Worm (Caenorhabditis elegans): ENCODE results near the gene C26B9.3.

Gene C26B9.3

DNA sequence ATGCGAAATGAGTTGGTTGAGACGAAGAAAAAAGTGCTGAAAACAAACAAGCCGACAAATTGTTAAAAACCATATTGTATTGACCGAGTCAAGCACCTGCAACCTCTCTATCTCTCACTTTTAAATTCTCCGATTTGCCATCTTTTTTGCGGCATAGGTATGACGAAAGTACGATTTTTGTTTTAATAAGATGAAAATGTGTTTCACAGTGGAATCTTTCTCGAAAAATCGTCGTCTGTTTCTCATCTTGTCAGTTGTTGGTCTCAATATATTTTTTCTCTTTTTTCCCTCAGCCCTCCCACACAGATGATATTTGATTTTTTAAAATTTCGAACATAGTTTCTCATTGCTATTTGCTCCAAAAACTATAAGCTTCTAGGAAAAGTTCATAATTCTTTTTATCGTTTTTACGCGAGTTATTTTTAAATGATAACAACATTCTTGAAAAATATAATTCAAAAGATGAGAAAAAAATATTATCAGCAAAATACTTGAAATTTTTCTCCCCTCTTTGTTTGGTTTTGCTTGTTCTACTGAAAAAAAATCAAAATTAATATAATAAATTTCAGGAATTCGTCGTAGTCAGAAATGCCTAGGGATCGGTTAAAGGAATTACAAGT is 10.5 kb downstream of the C26B9.3 start, which contains the start of gene syx-3:
Gene syx-3, plus strand, starts transcription at position 570 of the 620 bp plus-strand sequence.
- peak; percentile 6 for TF ChIP-seq pha-4 (tag; optimal IDR thresholded peaks at IDR 0.05)
- no peak for TF ChIP-seq fkh-2 (tag; optimal IDR thresholded peaks at IDR 0.05)
- TF ChIP-seq nfya-1 (tag; optimal IDR thresholded peaks at IDR 0.05; ENCODE audit: insufficient read depth): peak; percentile 2
- peak; percentile 6 for TF ChIP-seq elt-2 (tag; optimal IDR thresholded peaks at IDR 0.05)

DNA sequence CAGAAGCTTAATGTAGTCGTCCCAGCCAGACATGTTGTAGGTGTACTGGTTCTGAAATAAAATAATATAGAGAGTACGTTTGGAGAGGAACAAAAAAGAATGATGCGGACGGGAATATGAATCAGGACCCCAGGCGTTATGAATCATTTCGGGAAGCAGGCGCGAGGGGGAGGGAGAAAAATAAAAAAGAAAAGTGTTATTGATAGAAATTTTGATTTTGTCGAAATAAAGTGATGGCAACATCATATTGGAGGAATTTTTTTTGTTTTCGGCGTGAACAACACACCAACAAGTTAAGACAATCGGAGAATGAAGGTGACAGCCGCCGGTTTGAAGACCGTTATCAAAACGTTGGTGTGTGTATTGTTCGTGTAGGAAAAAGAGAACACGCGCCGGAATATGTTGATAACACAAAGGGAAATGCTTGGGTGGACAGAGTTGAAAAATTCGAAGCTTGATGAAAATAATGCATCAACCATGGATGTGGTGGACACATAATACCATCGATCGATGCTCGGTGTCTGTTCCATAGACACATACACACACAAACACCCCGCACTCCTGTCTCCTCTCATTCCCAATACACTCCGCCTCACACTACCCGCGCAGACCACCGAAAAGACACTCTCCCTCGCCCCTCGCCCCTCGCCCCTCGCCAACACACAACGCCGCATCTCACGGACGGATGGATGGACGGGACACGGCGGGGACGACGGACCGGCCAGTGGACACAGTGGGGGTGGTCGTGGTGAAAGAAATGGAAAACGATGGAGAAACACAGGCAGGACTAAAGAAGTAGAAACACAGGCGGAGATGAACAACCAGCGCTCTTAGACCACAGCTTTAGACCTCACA is 16.1 kb downstream of the C26B9.3 start, which contains the start of gene pfn-2:
Gene pfn-2, minus strand, starts transcription at position 51 of the 855 bp plus-strand sequence.
- TF ChIP-seq elt-3 (tag; optimal IDR thresholded peaks at IDR 0.05) (no peak), tbx-2 (tag; optimal IDR thresholded peaks at IDR 0.05) (no peak), lsy-12 (tag; optimal IDR thresholded peaks at IDR 0.05) (no peak), unc-62 (GFP tag; optimal IDR thresholded peaks at IDR 0.05) (no peak), lin-39 (tag; optimal IDR thresholded peaks at IDR 0.05) (peak; percentile 60), ZK546.5 (tag; optimal IDR thresholded peaks at IDR 0.05) (no peak), ceh-9 (tag; optimal IDR thresholded peaks at IDR 0.05) (no peak), zag-1 (tag; optimal IDR thresholded peaks at IDR 0.05) (no peak), ceh-16 (tag; optimal IDR thresholded peaks at IDR 0.05) (no peak), R02D3.7 (tag; optimal IDR thresholded peaks at IDR 0.05) (no peak), nhr-12 (tag; optimal IDR thresholded peaks at IDR 0.05) (no peak), skn-1 (tag; optimal IDR thresholded peaks at IDR 0.05) (peak; percentile 7), jun-1 (tag; optimal IDR thresholded peaks at IDR 0.05) (no peak), egl-5 (tag; optimal IDR thresholded peaks at IDR 0.05) (no peak), daf-12 (tag; optimal IDR thresholded peaks at IDR 0.05) (no peak), mml-1 (tag; optimal IDR thresholded peaks at IDR 0.05) (no peak), ama-1 (optimal IDR thresholded peaks at IDR 0.05) (no peak), unc-39 (tag; optimal IDR thresholded peaks at IDR 0.05) (no peak), snpc-4 (tag; optimal IDR thresholded peaks at IDR 0.05) (no peak), ztf-4 (tag; optimal IDR thresholded peaks at IDR 0.05) (no peak), nhr-67 (tag; optimal IDR thresholded peaks at IDR 0.05) (no peak), eor-1 (tag; optimal IDR thresholded peaks at IDR 0.05) (no peak), elt-2 (tag; optimal IDR thresholded peaks at IDR 0.05) (peak; percentile 63), nhr-11 (tag; optimal IDR thresholded peaks at IDR 0.05) (no peak), ceh-28 (tag; optimal IDR thresholded peaks at IDR 0.05) (no peak), lin-15B (tag; optimal IDR thresholded peaks at IDR 0.05) (no peak), ztf-11 (tag; optimal IDR thresholded peaks at IDR 0.05) (no peak), ceh-82 (tag; optimal IDR thresholded peaks at IDR 0.05) (no peak), nhr-28 (tag; optimal IDR thresholded peaks at IDR 0.05) (no peak), nhr-25 (tag; optimal IDR thresholded peaks at IDR 0.05) (no peak), nhr-77 (tag; optimal IDR thresholded peaks at IDR 0.05) (no peak), fkh-10 (GFP tag; optimal IDR thresholded peaks at IDR 0.05) (no peak), nhr-23 (tag; optimal IDR thresholded peaks at IDR 0.05) (no peak), aly-2 (tag; optimal IDR thresholded peaks at IDR 0.05) (no peak), hmg-11 (tag; optimal IDR thresholded peaks at IDR 0.05) (peak; percentile 50), pha-4 (tag; optimal IDR thresholded peaks at IDR 0.05) (no peak), nhr-237 (tag; optimal IDR thresholded peaks at IDR 0.05) (no peak), nhr-76 (tag; optimal IDR thresholded peaks at IDR 0.05) (no peak), elt-1 (tag; optimal IDR thresholded peaks at IDR 0.05) (no peak), nfya-1 (tag; optimal IDR thresholded peaks at IDR 0.05; ENCODE audit: insufficient read depth) (peak; percentile 40), fos-1 (tag; optimal IDR thresholded peaks at IDR 0.05) (no peak)
